Worm (Caenorhabditis elegans) whole organism, late embryonic: ENCODE results near the gene C17G10.1.

Experiments used
- C08G9.2 ChIP-seq: sonication (generic microtip); optimal IDR thresholded peaks from 2 replicates; lab custom pipeline; 2016; ENCODE audit warnings: mild to moderate bottlenecking, missing genetic modification characterization, moderate library complexity, missing compliant biosample characterization
- C38D4.7 ChIP-seq: fragments of 200-800 bp; sonication (Bioruptor generic); optimal IDR thresholded peaks from 2 replicates; lab custom pipeline; 2018; ENCODE audit warnings: mild to moderate bottlenecking, missing genetic modification characterization, moderate library complexity, missing compliant biosample characterization
- K02D7.2 ChIP-seq: sonication (generic microtip); optimal IDR thresholded peaks from 2 replicates; lab custom pipeline; 2017; ENCODE audit warnings: mild to moderate bottlenecking, missing genetic modification characterization, missing compliant biosample characterization
- K09A11.1 ChIP-seq: sonication (generic microtip); optimal IDR thresholded peaks from 2 replicates; lab custom pipeline; 2017; ENCODE audit warnings: antibody characterized with exemption, mild to moderate bottlenecking, missing genetic modification characterization, missing compliant biosample characterization; ENCODE audit not compliant: insufficient read depth
- Y22D7AL.16 ChIP-seq: sonication (generic microtip); optimal IDR thresholded peaks from 2 replicates; lab custom pipeline; 2016; ENCODE audit warnings: missing genetic modification characterization, missing compliant biosample characterization
- ceh-18 ChIP-seq: sonication (generic microtip); optimal IDR thresholded peaks from 2 replicates; lab custom pipeline; 2016; ENCODE audit warnings: missing genetic modification characterization, missing compliant biosample characterization
- ceh-30 ChIP-seq: fragments of 150-350 bp; optimal IDR thresholded peaks from 2 replicates; lab custom pipeline; 2014; ENCODE audit warnings: missing biosample characterization, missing genetic modification characterization
- ceh-31 ChIP-seq: sonication (generic microtip); optimal IDR thresholded peaks from 2 replicates; lab custom pipeline; 2016; ENCODE audit warnings: missing genetic modification characterization, missing compliant biosample characterization
- ceh-6 ChIP-seq: fragments of 200-800 bp; sonication (Bioruptor generic); optimal IDR thresholded peaks from 2 replicates; lab custom pipeline; 2018; ENCODE audit warnings: mild to moderate bottlenecking, missing genetic modification characterization, missing compliant biosample characterization
- dmd-4 ChIP-seq: sonication (generic microtip); optimal IDR thresholded peaks from 2 replicates; lab custom pipeline; 2016; ENCODE audit warnings: borderline replicate concordance, missing genetic modification characterization, missing compliant biosample characterization
- dve-1 ChIP-seq: sonication (generic microtip); optimal IDR thresholded peaks from 2 replicates; lab custom pipeline; 2017; ENCODE audit warnings: antibody characterized with exemption, mild to moderate bottlenecking, missing genetic modification characterization, missing compliant biosample characterization
- elt-2 ChIP-seq: sonication (generic microtip); optimal IDR thresholded peaks from 2 replicates; lab custom pipeline; 2016; ENCODE audit warnings: missing genetic modification reagents, missing genetic modification characterization, missing compliant biosample characterization
- elt-4 ChIP-seq: sonication (generic microtip); optimal IDR thresholded peaks from 2 replicates; lab custom pipeline; 2016; ENCODE audit warnings: missing genetic modification characterization, missing compliant biosample characterization
- eyg-1 ChIP-seq: sonication (generic microtip); optimal IDR thresholded peaks from 2 replicates; lab custom pipeline; 2016; ENCODE audit warnings: missing genotype, missing genetic modification characterization, missing compliant biosample characterization
- fax-1 ChIP-seq: sonication (generic microtip); optimal IDR thresholded peaks from 2 replicates; lab custom pipeline; 2016; ENCODE audit warnings: missing genotype, missing genetic modification characterization, missing compliant biosample characterization
- fkh-10 ChIP-seq: fragments of 150-350 bp; optimal IDR thresholded peaks from 2 replicates; lab custom pipeline; 2014; ENCODE audit warnings: missing biosample characterization, missing genetic modification reagents, missing genetic modification characterization
- fkh-6 ChIP-seq: sonication (generic microtip); optimal IDR thresholded peaks from 2 replicates; lab custom pipeline; 2016; ENCODE audit warnings: missing genetic modification characterization, missing compliant biosample characterization
- gmeb-2 ChIP-seq: sonication (generic microtip); optimal IDR thresholded peaks from 2 replicates; lab custom pipeline; 2016; ENCODE audit warnings: missing genetic modification characterization, inconsistent platforms, missing compliant biosample characterization
- hlh-30 ChIP-seq: sonication (generic microtip); optimal IDR thresholded peaks from 2 replicates; lab custom pipeline; 2017; ENCODE audit warnings: antibody characterized with exemption, missing genetic modification characterization, missing compliant biosample characterization; ENCODE audit not compliant: insufficient read depth
- hlh-8 ChIP-seq: sonication (generic microtip); optimal IDR thresholded peaks from 2 replicates; lab custom pipeline; 2016; ENCODE audit warnings: missing genotype, missing genetic modification characterization, missing compliant biosample characterization
- lim-6 ChIP-seq: sonication (generic microtip); optimal IDR thresholded peaks from 2 replicates; lab custom pipeline; 2016; ENCODE audit warnings: missing genetic modification characterization, missing compliant biosample characterization
- madf-2 ChIP-seq: sonication (generic microtip); optimal IDR thresholded peaks from 2 replicates; lab custom pipeline; 2017; ENCODE audit warnings: missing genetic modification characterization, missing compliant biosample characterization
- nhr-11 ChIP-seq: fragments of 150-350 bp; optimal IDR thresholded peaks from 2 replicates; lab custom pipeline; 2014; ENCODE audit warnings: missing biosample characterization, missing genetic modification characterization
- pax-1 ChIP-seq: fragments of 150-350 bp; optimal IDR thresholded peaks from 2 replicates; lab custom pipeline; 2014; ENCODE audit warnings: missing biosample characterization, missing genetic modification characterization
- pha-2 ChIP-seq: sonication (generic microtip); optimal IDR thresholded peaks from 2 replicates; lab custom pipeline; 2017; ENCODE audit warnings: mild to moderate bottlenecking, missing genetic modification characterization, missing compliant biosample characterization
- pha-4 ChIP-seq: fragments of 150-350 bp; optimal IDR thresholded peaks from 2 replicates; lab custom pipeline; 2018; ENCODE audit warnings: missing biosample characterization, missing genetic modification reagents, missing genetic modification characterization
- pqm-1 ChIP-seq: sonication (generic microtip); optimal IDR thresholded peaks from 2 replicates; lab custom pipeline; 2016; ENCODE audit warnings: missing genetic modification characterization, missing compliant biosample characterization
- ref-2 ChIP-seq: sonication (generic microtip); optimal IDR thresholded peaks from 2 replicates; lab custom pipeline; 2016; ENCODE audit warnings: missing genetic modification characterization, missing compliant biosample characterization
- rnt-1 ChIP-seq: sonication (generic microtip); optimal IDR thresholded peaks from 2 replicates; lab custom pipeline; 2016; ENCODE audit warnings: missing genetic modification characterization, missing compliant biosample characterization
- sox-2 ChIP-seq: fragments of 200-800 bp; sonication (Bioruptor generic); IDR thresholded peaks from 2 replicates; pipeline ENCODE4 v1.3.6; 2022; ENCODE audit warnings: missing genetic modification reagents, missing genetic modification characterization, missing compliant biosample characterization
- ttx-3 ChIP-seq: sonication (generic microtip); optimal IDR thresholded peaks from 2 replicates; lab custom pipeline; 2016; ENCODE audit warnings: missing genetic modification reagents, missing genetic modification characterization, missing compliant biosample characterization
- unc-3 ChIP-seq, 2 experiments: fragments of 200-800 bp in 1 of 2; sonication (Bioruptor generic) in 1 of 2; sonication (generic microtip) in 1 of 2; conservative IDR thresholded peaks in 1 of 2; optimal IDR thresholded peaks in 1 of 2; 2 replicates each; pipeline versions ENCODE4 v1.3.6 to Lab custom; 2016 to 2022; ENCODE audit warnings: missing compliant biosample characterization in 2 of 2, missing genetic modification characterization in 2 of 2, missing genetic modification reagents in 1 of 2
- unc-42 ChIP-seq: sonication (generic microtip); optimal IDR thresholded peaks from 2 replicates; lab custom pipeline; 2016; ENCODE audit warnings: missing genotype, missing genetic modification characterization, missing compliant biosample characterization
- unc-86 ChIP-seq: sonication (generic microtip); optimal IDR thresholded peaks from 2 replicates; lab custom pipeline; 2016; ENCODE audit warnings: missing genetic modification characterization, missing compliant biosample characterization
- zip-5 ChIP-seq: sonication (generic microtip); optimal IDR thresholded peaks from 2 replicates; lab custom pipeline; 2016; ENCODE audit warnings: missing genetic modification characterization, missing compliant biosample characterization
- ztf-16 ChIP-seq: sonication (generic microtip); optimal IDR thresholded peaks from 2 replicates; lab custom pipeline; 2017; ENCODE audit warnings: missing genetic modification characterization, missing compliant biosample characterization

The C17G10.1 gene

ce11 chrII:5578714-5579113 is 17.6 kb upstream of the C17G10.1 start:
- TF ChIP-seq gmeb-2 (tag; lab: Kevin White, UChicago), result no peak
- TF ChIP-seq ceh-6 (GFP tag; lab: Kevin White, UChicago), result no peak
- no peak for TF ChIP-seq unc-86 (tag; lab: Kevin White, UChicago)
- no peak for TF ChIP-seq fkh-10 (GFP tag; lab: Kevin White, UChicago)
- no peak for TF ChIP-seq rnt-1 (tag; lab: Kevin White, UChicago)
- TF ChIP-seq madf-2, result no peak
- no peak for TF ChIP-seq ceh-31
- no peak for TF ChIP-seq ceh-18 (tag; lab: Kevin White, UChicago)
- TF ChIP-seq, all 69 proteins: peak for 0

ce11 chrII:5579236-5579635 is 17.1 kb upstream of the C17G10.1 start:
- TF ChIP-seq pha-2 (tag; lab: Kevin White, UChicago), result no peak
- no peak for TF ChIP-seq zip-5 (tag; lab: Kevin White, UChicago)
- no peak for TF ChIP-seq K02D7.2 (tag; lab: Kevin White, UChicago)
- no peak for TF ChIP-seq dve-1 (tag; lab: Kevin White, UChicago)
- no peak for TF ChIP-seq elt-4 (tag; lab: Kevin White, UChicago)
- TF ChIP-seq ttx-3 (tag; lab: Kevin White, UChicago), result no peak
- TF ChIP-seq fkh-6 (tag; lab: Kevin White, UChicago), result no peak
- no peak for TF ChIP-seq dmd-4 (tag; lab: Kevin White, UChicago)
- no peak for TF ChIP-seq unc-86 (tag; lab: Kevin White, UChicago)
- TF ChIP-seq hlh-8 (tag; lab: Kevin White, UChicago), result no peak
- TF ChIP-seq fkh-10 (GFP tag; lab: Kevin White, UChicago), result no peak
- no peak for TF ChIP-seq pax-1
- TF ChIP-seq Y22D7AL.16, result no peak

ce11 chrII:5582309-5582708 is 14.0 kb upstream of the C17G10.1 start, which contains the start of gene T25E4.2:
TSS of gene T25E4.2 (minus strand) at chrII:5582409.
- no peak for TF ChIP-seq ref-2
- TF ChIP-seq pqm-1, result no peak
- no peak for TF ChIP-seq sox-2 (GFP tag; lab: Robert Waterston, UW)
- TF ChIP-seq eyg-1, result no peak
- no peak for TF ChIP-seq K09A11.1 (tag; lab: Kevin White, UChicago)
- no peak for TF ChIP-seq zip-5 (tag; lab: Kevin White, UChicago)
- TF ChIP-seq ceh-6 (GFP tag; lab: Kevin White, UChicago), result no peak
- no peak for TF ChIP-seq C08G9.2 (tag; lab: Kevin White, UChicago)
- TF ChIP-seq pha-4 (tag; lab: Kevin White, UChicago), result no peak
- no peak for TF ChIP-seq rnt-1 (tag; lab: Kevin White, UChicago)
- no peak for TF ChIP-seq C38D4.7 (GFP tag; lab: Kevin White, UChicago)
- no peak for TF ChIP-seq unc-3 (GFP tag; conservative IDR thresholded peaks at IDR 0.05; lab: Robert Waterston, UW)
- TF ChIP-seq unc-3 (tag; optimal IDR thresholded peaks at IDR 0.05; lab: Kevin White, UChicago), result no peak
- no peak for TF ChIP-seq hlh-30 (tag; lab: Kevin White, UChicago)
- no peak for TF ChIP-seq fax-1 (tag; lab: Kevin White, UChicago)
- TF ChIP-seq ztf-16, result no peak
- TF ChIP-seq ceh-30 (tag; lab: Kevin White, UChicago), result no peak
- TF ChIP-seq unc-42 (tag; lab: Kevin White, UChicago), result no peak
- TF ChIP-seq lim-6 (tag; lab: Kevin White, UChicago), result no peak
- no peak for TF ChIP-seq fkh-10 (GFP tag; lab: Kevin White, UChicago)

- TF ChIP-seq madf-2 (no peak), elt-2 (tag; lab: Kevin White, UChicago) (peak; percentile 98), nhr-11 (tag; lab: Kevin White, UChicago) (no peak)
Observed at ce11 chrII:5585788-5586187, 10.6 kb upstream of the C17G10.1 start, which contains the start of gene lys-8. TSS of gene lys-8 (plus strand) at chrII:5586178.
